Worm (Caenorhabditis elegans): ENCODE results near the gene mrpl-18.

DNA sequence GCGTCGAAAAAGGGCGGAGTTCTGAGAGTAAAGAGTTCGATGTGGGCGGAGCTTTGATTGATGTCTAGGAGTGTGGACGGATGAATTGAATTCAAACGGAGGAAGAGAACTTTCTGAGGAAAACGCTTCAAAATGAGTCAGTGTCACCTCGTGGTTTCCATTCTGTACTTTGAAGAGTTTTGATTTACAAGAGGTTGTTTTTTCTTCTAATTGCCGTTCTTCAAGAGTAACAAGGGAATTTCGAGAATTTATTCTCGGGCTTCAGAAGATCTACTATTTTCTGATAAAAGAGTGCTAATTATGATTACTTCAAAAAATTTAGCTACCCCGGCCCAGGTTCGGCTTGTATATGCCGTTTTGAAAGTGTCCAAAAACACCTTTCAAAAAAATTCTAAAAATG, 31.4 kb downstream of the mrpl-18 start, which contains the start of gene C50C3.12:
- TF ChIP-seq klf-2 (GFP tag; conservative IDR thresholded peaks at IDR 0.05), result no peak
- no peak for TF ChIP-seq flt-1 (GFP tag; IDR thresholded peaks at IDR 0.05)
- no peak for TF ChIP-seq ztf-23 (GFP tag; IDR thresholded peaks at IDR 0.05)
- no peak for TF ChIP-seq med-1 (GFP tag; optimal IDR thresholded peaks at IDR 0.05; ENCODE audit: insufficient read depth)
- TF ChIP-seq ztf-29 (GFP tag; IDR thresholded peaks at IDR 0.05), result no peak
- no peak for TF ChIP-seq cog-1 (tag; optimal IDR thresholded peaks at IDR 0.05)

Data from whole organism, midembryonic.